Worm (Caenorhabditis elegans) whole organism, late embryonic: ENCODE measurements around the gene F39G3.3.

ENCODE experiments used
- C08G9.2 ChIP-seq: sonication (generic microtip); optimal IDR thresholded peaks from 2 replicates; lab custom pipeline; 2016; ENCODE audit warnings: mild to moderate bottlenecking, missing genetic modification characterization, moderate library complexity, missing compliant biosample characterization
- F13H6.1 ChIP-seq: sonication (generic microtip); optimal IDR thresholded peaks from 2 replicates; lab custom pipeline; 2016; ENCODE audit warnings: missing genetic modification characterization, missing compliant biosample characterization
- K02D7.2 ChIP-seq: sonication (generic microtip); optimal IDR thresholded peaks from 2 replicates; lab custom pipeline; 2017; ENCODE audit warnings: mild to moderate bottlenecking, missing genetic modification characterization, missing compliant biosample characterization
- ahr-1 ChIP-seq: sonication (generic microtip); optimal IDR thresholded peaks from 2 replicates; lab custom pipeline; 2016; ENCODE audit warnings: missing genetic modification characterization, missing compliant biosample characterization
- ama-1 ChIP-seq: fragments of 150-350 bp; optimal IDR thresholded peaks from 2 replicates; lab custom pipeline; 2014
- ceh-14 ChIP-seq: sonication (generic microtip); optimal IDR thresholded peaks from 2 replicates; lab custom pipeline; 2016; ENCODE audit warnings: missing genotype, missing genetic modification characterization, missing compliant biosample characterization
- ceh-19 ChIP-seq: fragments of 200-800 bp; sonication (Bioruptor generic); optimal IDR thresholded peaks from 2 replicates; lab custom pipeline; 2018; ENCODE audit warnings: mild to moderate bottlenecking, missing genetic modification characterization, missing compliant biosample characterization
- ceh-2 ChIP-seq: sonication (generic microtip); optimal IDR thresholded peaks from 2 replicates; lab custom pipeline; 2016; ENCODE audit warnings: missing genotype, missing genetic modification characterization, missing compliant biosample characterization
- ceh-24 ChIP-seq: sonication (generic microtip); optimal IDR thresholded peaks from 2 replicates; lab custom pipeline; 2016; ENCODE audit warnings: mild to moderate bottlenecking, missing genetic modification characterization, missing compliant biosample characterization
- ceh-31 ChIP-seq: sonication (generic microtip); optimal IDR thresholded peaks from 2 replicates; lab custom pipeline; 2016; ENCODE audit warnings: missing genetic modification characterization, missing compliant biosample characterization
- ceh-48 ChIP-seq: sonication (generic microtip); optimal IDR thresholded peaks from 2 replicates; lab custom pipeline; 2016; ENCODE audit warnings: missing genetic modification characterization, inconsistent platforms, missing compliant biosample characterization
- ceh-6 ChIP-seq: fragments of 200-800 bp; sonication (Bioruptor generic); optimal IDR thresholded peaks from 2 replicates; lab custom pipeline; 2018; ENCODE audit warnings: mild to moderate bottlenecking, missing genetic modification characterization, missing compliant biosample characterization
- ceh-9 ChIP-seq: sonication (generic microtip); optimal IDR thresholded peaks from 2 replicates; lab custom pipeline; 2016; ENCODE audit warnings: mild to moderate bottlenecking, missing genetic modification characterization, inconsistent platforms, missing compliant biosample characterization
- che-1 ChIP-seq: sonication (generic microtip); optimal IDR thresholded peaks from 2 replicates; lab custom pipeline; 2016; ENCODE audit warnings: mild to moderate bottlenecking, missing genetic modification characterization, missing compliant biosample characterization
- dve-1 ChIP-seq: sonication (generic microtip); optimal IDR thresholded peaks from 2 replicates; lab custom pipeline; 2017; ENCODE audit warnings: antibody characterized with exemption, mild to moderate bottlenecking, missing genetic modification characterization, missing compliant biosample characterization
- ets-4 ChIP-seq: sonication (generic microtip); optimal IDR thresholded peaks from 2 replicates; lab custom pipeline; 2016; ENCODE audit warnings: missing genetic modification characterization, missing compliant biosample characterization
- eyg-1 ChIP-seq: sonication (generic microtip); optimal IDR thresholded peaks from 2 replicates; lab custom pipeline; 2016; ENCODE audit warnings: missing genotype, missing genetic modification characterization, missing compliant biosample characterization
- fax-1 ChIP-seq: sonication (generic microtip); optimal IDR thresholded peaks from 2 replicates; lab custom pipeline; 2016; ENCODE audit warnings: missing genotype, missing genetic modification characterization, missing compliant biosample characterization
- gmeb-2 ChIP-seq: sonication (generic microtip); optimal IDR thresholded peaks from 2 replicates; lab custom pipeline; 2016; ENCODE audit warnings: missing genetic modification characterization, inconsistent platforms, missing compliant biosample characterization
- hlh-13 ChIP-seq: fragments of 200-800 bp; sonication (Bioruptor generic); optimal IDR thresholded peaks from 2 replicates; lab custom pipeline; 2018; ENCODE audit warnings: mild to moderate bottlenecking, missing genetic modification characterization, missing compliant biosample characterization
- hlh-30 ChIP-seq: sonication (generic microtip); optimal IDR thresholded peaks from 2 replicates; lab custom pipeline; 2017; ENCODE audit warnings: antibody characterized with exemption, missing genetic modification characterization, missing compliant biosample characterization; ENCODE audit not compliant: insufficient read depth
- lim-6 ChIP-seq: sonication (generic microtip); optimal IDR thresholded peaks from 2 replicates; lab custom pipeline; 2016; ENCODE audit warnings: missing genetic modification characterization, missing compliant biosample characterization
- mec-3 ChIP-seq: sonication (generic microtip); optimal IDR thresholded peaks from 2 replicates; lab custom pipeline; 2016; ENCODE audit warnings: borderline replicate concordance, missing genetic modification characterization, missing compliant biosample characterization
- nfya-1 ChIP-seq: sonication (generic microtip); optimal IDR thresholded peaks from 2 replicates; lab custom pipeline; 2017; ENCODE audit warnings: missing genetic modification characterization, mild to moderate bottlenecking, missing compliant biosample characterization, antibody characterized with exemption, moderate library complexity
- nhr-232 ChIP-seq: sonication (generic microtip); optimal IDR thresholded peaks from 2 replicates; lab custom pipeline; 2016; ENCODE audit warnings: missing genetic modification characterization, missing compliant biosample characterization
- pat-9 ChIP-seq: fragments of 200-800 bp; sonication (Bioruptor generic); optimal IDR thresholded peaks from 2 replicates; lab custom pipeline; 2018; ENCODE audit warnings: mild to moderate bottlenecking, missing genetic modification characterization, moderate library complexity, missing compliant biosample characterization
- pax-1 ChIP-seq: fragments of 150-350 bp; optimal IDR thresholded peaks from 2 replicates; lab custom pipeline; 2014; ENCODE audit warnings: missing biosample characterization, missing genetic modification characterization
- pha-2 ChIP-seq: sonication (generic microtip); optimal IDR thresholded peaks from 2 replicates; lab custom pipeline; 2017; ENCODE audit warnings: mild to moderate bottlenecking, missing genetic modification characterization, missing compliant biosample characterization
- pha-4 ChIP-seq: fragments of 150-350 bp; optimal IDR thresholded peaks from 2 replicates; lab custom pipeline; 2018; ENCODE audit warnings: missing biosample characterization, missing genetic modification reagents, missing genetic modification characterization
- pros-1 ChIP-seq: fragments of 150-350 bp; optimal IDR thresholded peaks from 2 replicates; lab custom pipeline; 2014; ENCODE audit warnings: missing biosample characterization, missing genetic modification reagents, missing genetic modification characterization
- sdc-2 ChIP-seq: sonication (generic microtip); optimal IDR thresholded peaks from 2 replicates; lab custom pipeline; 2016; ENCODE audit warnings: missing genotype, missing genetic modification characterization, missing compliant biosample characterization
- syd-9 ChIP-seq: sonication (generic microtip); optimal IDR thresholded peaks from 2 replicates; lab custom pipeline; 2016; ENCODE audit warnings: mild to moderate bottlenecking, missing genetic modification characterization, moderate library complexity, missing compliant biosample characterization
- ttx-3 ChIP-seq: sonication (generic microtip); optimal IDR thresholded peaks from 2 replicates; lab custom pipeline; 2016; ENCODE audit warnings: missing genetic modification reagents, missing genetic modification characterization, missing compliant biosample characterization
- unc-42 ChIP-seq: sonication (generic microtip); optimal IDR thresholded peaks from 2 replicates; lab custom pipeline; 2016; ENCODE audit warnings: missing genotype, missing genetic modification characterization, missing compliant biosample characterization
- unc-55 ChIP-seq: sonication (generic microtip); optimal IDR thresholded peaks from 2 replicates; lab custom pipeline; 2017; ENCODE audit warnings: missing biosample characterization, missing genetic modification reagents, missing genetic modification characterization

F39G3.3 gene

DNA sequence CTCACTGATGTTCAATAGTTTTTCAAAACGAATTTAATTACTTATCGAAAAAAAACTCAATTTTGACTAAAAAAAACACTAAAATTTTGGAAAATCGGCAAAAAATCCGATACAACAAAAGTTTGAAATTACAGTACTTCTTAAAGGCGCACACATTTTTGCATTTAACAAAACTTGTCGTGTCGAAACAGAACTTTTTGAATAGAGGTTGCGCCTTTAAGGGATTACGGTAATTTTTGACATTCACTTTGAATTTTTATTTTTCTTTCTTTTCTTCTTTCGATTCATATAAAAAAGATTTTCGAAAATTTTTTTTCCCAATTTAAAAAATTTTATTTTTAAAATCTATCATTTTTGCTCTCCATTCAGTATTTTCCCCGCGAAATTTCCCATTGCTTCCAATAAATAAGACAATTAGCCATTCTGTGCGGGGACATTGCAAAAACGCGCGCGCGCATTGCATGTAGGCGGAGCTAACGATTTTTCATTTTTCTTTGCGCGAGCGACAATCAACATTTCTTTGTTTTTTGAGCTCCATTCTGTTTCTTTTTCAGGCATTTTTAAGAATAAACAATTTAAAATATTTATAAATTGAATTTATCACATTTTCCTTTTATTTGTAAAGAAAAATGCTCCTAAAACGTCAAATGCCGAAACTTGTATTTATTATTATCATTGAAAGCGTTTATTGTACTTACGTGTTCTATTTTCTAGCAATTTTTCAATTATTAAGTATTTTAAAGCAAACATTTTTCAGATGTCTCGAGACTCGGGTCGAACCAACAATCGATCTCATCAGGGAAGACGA lies at the start of gene F39G3.3 (continued):
- TF ChIP-seq F13H6.1 (peak; percentile 74), ceh-2 (tag; lab: Kevin White, UChicago) (peak; percentile 91), ets-4 (peak; percentile 66), pha-4 (tag; lab: Kevin White, UChicago) (no peak), K02D7.2 (peak; percentile 83), ahr-1 (tag; lab: Kevin White, UChicago) (peak; percentile 78), nhr-232 (tag; lab: Kevin White, UChicago) (peak; percentile 69), ceh-14 (tag; lab: Kevin White, UChicago) (peak; percentile 97), fax-1 (tag; lab: Kevin White, UChicago) (peak; percentile 92), ceh-6 (peak; percentile 63), mec-3 (tag; lab: Kevin White, UChicago) (no peak), unc-55 (GFP tag; lab: Kevin White, UChicago) (no peak), pros-1 (no peak), gmeb-2 (tag; lab: Kevin White, UChicago) (peak; percentile 86), pax-1 (tag; lab: Kevin White, UChicago) (peak; percentile 25), sdc-2 (peak; percentile 67), pha-2 (tag; lab: Kevin White, UChicago) (peak; percentile 88), ceh-19 (GFP tag; lab: Kevin White, UChicago) (peak; percentile 88), ceh-48 (peak; percentile 88)

DNA sequence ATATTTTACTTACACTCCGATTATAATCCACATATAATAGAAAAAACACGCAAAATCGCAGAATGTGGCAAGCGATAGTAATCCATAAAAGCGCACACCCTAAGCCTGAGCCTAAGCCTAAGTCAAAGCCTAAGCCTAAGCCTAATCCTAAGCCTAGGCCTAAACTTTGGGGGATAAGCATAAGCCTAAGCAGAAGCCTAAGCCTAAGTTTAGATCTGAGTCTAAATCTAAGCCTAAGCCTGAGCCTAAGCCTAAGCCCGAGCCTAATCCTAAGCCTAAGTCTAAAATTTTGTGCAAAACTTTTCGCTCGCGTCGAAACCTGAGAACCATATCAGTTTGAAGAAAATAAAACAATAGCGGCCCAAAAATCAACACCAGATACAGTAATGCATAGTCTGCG lies 47.6 kb upstream of the F39G3.3 start:
- TF ChIP-seq ceh-9 (tag; lab: Kevin White, UChicago) (no peak), hlh-30 (tag; lab: Kevin White, UChicago) (no peak), ceh-31 (tag; lab: Kevin White, UChicago) (no peak), dve-1 (tag; lab: Kevin White, UChicago) (peak; percentile 74), mec-3 (tag; lab: Kevin White, UChicago) (no peak)

DNA sequence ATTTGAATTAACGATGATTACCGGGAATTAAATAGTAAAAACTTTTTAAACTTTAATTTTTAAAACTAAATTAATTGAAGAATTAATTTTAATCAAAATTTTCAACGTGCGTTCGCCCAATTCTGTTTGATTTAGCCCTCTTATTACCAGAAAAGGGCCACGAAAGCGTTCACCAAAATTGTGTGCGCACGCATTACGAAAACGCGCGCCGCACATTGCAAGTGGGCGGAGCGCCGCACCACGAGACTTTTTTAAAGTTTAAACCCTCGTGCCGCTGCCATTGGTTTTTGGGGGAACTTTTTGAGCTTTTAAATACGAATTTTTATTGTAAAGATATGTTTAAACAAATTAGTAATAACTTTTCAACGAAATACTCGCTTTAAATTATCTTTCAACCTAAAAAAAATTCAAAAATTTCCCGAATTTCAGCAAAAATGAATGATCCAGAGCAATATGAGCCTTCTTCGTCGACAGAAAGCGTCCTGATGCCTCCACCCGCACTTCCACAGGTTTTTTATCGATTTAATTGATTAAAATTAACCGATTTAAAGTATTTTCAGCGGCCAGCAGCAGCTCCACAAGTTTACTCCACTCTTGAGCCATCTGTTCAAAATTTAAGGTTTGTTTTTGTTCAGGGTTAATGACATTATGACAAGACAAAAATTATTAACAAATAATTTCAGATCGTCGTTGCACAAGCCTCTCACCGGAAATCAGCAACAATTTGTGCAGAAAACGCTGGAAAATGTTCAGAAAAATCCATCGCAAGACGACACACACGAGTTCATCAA lies 44.8 kb upstream of the F39G3.3 start, which contains the start of gene taf-10:
Gene taf-10 (plus strand): TSS at position 424 of the 791 bp plus-strand sequence.
- TF ChIP-seq lim-6 (tag; lab: Kevin White, UChicago) = no peak
- no peak for TF ChIP-seq ceh-48
- no peak for TF ChIP-seq mec-3 (tag; lab: Kevin White, UChicago)
- no peak for TF ChIP-seq pat-9
- TF ChIP-seq ama-1 = no peak
- TF ChIP-seq pha-2 (tag; lab: Kevin White, UChicago) = no peak
- TF ChIP-seq hlh-13 (GFP tag; lab: Kevin White, UChicago) = no peak
- TF ChIP-seq nfya-1 (tag; lab: Kevin White, UChicago) = peak; percentile 33
- no peak for TF ChIP-seq ceh-6
- no peak for TF ChIP-seq unc-42 (tag; lab: Kevin White, UChicago)
- TF ChIP-seq hlh-30 (tag; lab: Kevin White, UChicago) = peak; percentile 82
- TF ChIP-seq che-1 (tag; lab: Kevin White, UChicago) = no peak

DNA sequence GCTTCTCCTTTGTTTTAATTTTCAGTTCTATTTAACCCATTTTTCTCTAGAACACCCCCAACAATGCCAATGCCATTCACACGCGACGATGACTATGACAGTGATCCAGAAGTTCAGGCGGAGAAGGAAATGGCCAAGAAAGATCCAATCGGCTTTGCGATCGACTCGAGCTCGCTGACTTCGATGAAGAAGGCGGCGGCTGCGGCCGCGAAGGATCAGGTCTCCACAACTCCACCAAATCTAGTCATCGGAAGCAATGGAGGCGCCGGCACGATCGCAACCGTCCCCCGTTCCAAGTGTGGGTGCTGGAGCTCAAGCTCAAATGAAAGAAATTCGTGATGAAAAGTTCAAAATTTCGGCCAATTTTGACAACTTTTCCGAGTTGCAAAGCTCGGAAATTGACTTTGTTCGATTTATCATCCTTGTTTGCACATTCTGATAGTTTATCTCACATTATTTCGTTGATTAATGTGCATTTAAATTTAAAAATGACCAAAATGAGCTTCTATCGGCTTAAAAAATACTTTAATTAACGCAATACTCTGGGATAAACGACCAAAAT lies 43.7 kb upstream of the F39G3.3 start, which contains the start of gene K03B4.2:
Gene K03B4.2 (plus strand): TSS at position 51 of the 562 bp plus-strand sequence.
- TF ChIP-seq C08G9.2 (tag; lab: Kevin White, UChicago) (no peak), ttx-3 (tag; lab: Kevin White, UChicago) (no peak), ceh-24 (tag; lab: Kevin White, UChicago) (no peak), syd-9 (no peak), gmeb-2 (tag; lab: Kevin White, UChicago) (no peak), eyg-1 (no peak)
